Fruit fly (Drosophila melanogaster): ENCODE measurements around the gene CG4116.

CG4116 gene

DNA sequence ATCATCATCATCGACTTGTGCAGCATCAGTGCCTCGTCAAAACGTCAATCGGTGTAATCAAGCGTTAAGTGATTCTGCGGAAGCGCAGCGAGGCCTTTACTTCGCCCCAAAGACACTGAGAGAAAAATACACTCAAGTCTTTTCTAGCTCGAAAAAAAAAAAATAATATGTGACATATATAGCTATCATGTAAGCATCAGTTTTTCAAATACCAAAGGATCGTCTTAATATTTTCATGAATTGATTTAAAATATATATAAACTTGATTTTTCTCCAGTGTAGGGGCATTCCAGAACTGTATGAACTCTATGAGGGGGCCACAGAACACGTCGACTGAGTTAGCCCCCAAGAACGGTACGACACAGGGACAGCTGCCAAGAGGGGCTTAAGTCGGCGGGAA lies 27.6 kb downstream of the CG4116 start (continued):
- TF ChIP-seq phol (tag; optimal IDR thresholded peaks at IDR 0.05) (peak; percentile 65), cwo (GFP tag; optimal IDR thresholded peaks at IDR 0.05) (no peak), CG18011 (GFP tag; optimal IDR thresholded peaks at IDR 0.05) (no peak), CG17802 (tag; optimal IDR thresholded peaks at IDR 0.05) (no peak), CG10431 (GFP tag; optimal IDR thresholded peaks at IDR 0.05) (no peak), trem (tag; optimal IDR thresholded peaks at IDR 0.05) (peak; percentile 22), jigr1 (GFP tag; IDR thresholded peaks at IDR 0.05) (no peak), CG5953 (GFP tag; IDR thresholded peaks at IDR 0.05) (no peak), Meics (GFP tag; optimal IDR thresholded peaks at IDR 0.05) (no peak), TFAM (GFP tag; optimal IDR thresholded peaks at IDR 0.05) (no peak), CG6689 (GFP tag; IDR thresholded peaks at IDR 0.05) (peak; percentile 51), CG2875 (GFP tag; optimal IDR thresholded peaks at IDR 0.05) (peak; percentile 37), CG5245 (GFP tag; optimal IDR thresholded peaks at IDR 0.05) (peak; percentile 17), sd (tag; optimal IDR thresholded peaks at IDR 0.05) (no peak), CG31388 (GFP tag; optimal IDR thresholded peaks at IDR 0.05) (no peak), Dbx (GFP tag; IDR thresholded peaks at IDR 0.05) (no peak), CG3726 (GFP tag; IDR thresholded peaks at IDR 0.05) (no peak), CG12299 (tag; optimal IDR thresholded peaks at IDR 0.05) (no peak), Dfd (GFP tag; optimal IDR thresholded peaks at IDR 0.05) (no peak), prd (optimal IDR thresholded peaks at IDR 0.05) (no peak), prd (GFP tag; IDR thresholded peaks at IDR 0.05) (peak; percentile 60; the same call in 2 of the 3 replicates), CG7372 (GFP tag; IDR thresholded peaks at IDR 0.05) (no peak), Nf-YB (GFP tag; optimal IDR thresholded peaks at IDR 0.05) (no peak), CG2199 (GFP tag; IDR thresholded peaks at IDR 0.05) (no peak), pros (GFP tag; optimal IDR thresholded peaks at IDR 0.05) (no peak), CG7928 (GFP tag; optimal IDR thresholded peaks at IDR 0.05) (no peak), CG32532 (GFP tag; IDR thresholded peaks at IDR 0.05) (0 out of 2 replicates have a peak, but pooled peaks have one; percentile 32), gce (GFP tag; IDR thresholded peaks at IDR 0.05) (no peak), Ravus (GFP tag; IDR thresholded peaks at IDR 0.05) (no peak), oc (tag; optimal IDR thresholded peaks at IDR 0.05) (no peak), Mes4 (GFP tag; optimal IDR thresholded peaks at IDR 0.05) (no peak), CG5180 (GFP tag; optimal IDR thresholded peaks at IDR 0.05) (no peak), Poxn (GFP tag; IDR thresholded peaks at IDR 0.05) (no peak), CG11696 (GFP tag; IDR thresholded peaks at IDR 0.05) (no peak), dati (GFP tag; IDR thresholded peaks at IDR 0.05) (no peak), lilli (GFP tag; optimal IDR thresholded peaks at IDR 0.05) (no peak), gfzf (GFP tag; optimal IDR thresholded peaks at IDR 0.05) (no peak), lab (GFP tag; optimal IDR thresholded peaks at IDR 0.05) (no peak), Atf3 (GFP tag; optimal IDR thresholded peaks at IDR 0.05) (no peak), CG17612 (GFP tag; IDR thresholded peaks at IDR 0.05) (no peak), YL-1 (GFP tag; optimal IDR thresholded peaks at IDR 0.05) (no peak), Blimp-1 (GFP tag; optimal IDR thresholded peaks at IDR 0.05) (peak; percentile 60), C15 (GFP tag; IDR thresholded peaks at IDR 0.05) (0 out of 3 replicates have a peak, but pooled peaks have one; percentile 37), CG31441 (GFP tag; IDR thresholded peaks at IDR 0.05) (peak; percentile 66), ssp (GFP tag; IDR thresholded peaks at IDR 0.05) (no peak), Dll (GFP tag; IDR thresholded peaks at IDR 0.05; ENCODE audit: partially characterized antibody) (no peak), Hr78 (GFP tag; optimal IDR thresholded peaks at IDR 0.05) (no peak), usp (GFP tag; optimal IDR thresholded peaks at IDR 0.05) (no peak), B-H1 (GFP tag; IDR thresholded peaks at IDR 0.05) (no peak), CG3847 (GFP tag; IDR thresholded peaks at IDR 0.05) (0 out of 2 replicates have a peak, but pooled peaks have one; percentile 9), CG1233 (GFP tag; optimal IDR thresholded peaks at IDR 0.05) (no peak), CG34224 (GFP tag; IDR thresholded peaks at IDR 0.05; ENCODE audit: partially characterized antibody) (no peak)
